Fruit fly (Drosophila melanogaster): Measurements from ENCODE around the gene CG31678.
A peak's percentile ranks its signal among the peaks of the same experiment; 100 is the strongest.

The CG31678 gene

DNA sequence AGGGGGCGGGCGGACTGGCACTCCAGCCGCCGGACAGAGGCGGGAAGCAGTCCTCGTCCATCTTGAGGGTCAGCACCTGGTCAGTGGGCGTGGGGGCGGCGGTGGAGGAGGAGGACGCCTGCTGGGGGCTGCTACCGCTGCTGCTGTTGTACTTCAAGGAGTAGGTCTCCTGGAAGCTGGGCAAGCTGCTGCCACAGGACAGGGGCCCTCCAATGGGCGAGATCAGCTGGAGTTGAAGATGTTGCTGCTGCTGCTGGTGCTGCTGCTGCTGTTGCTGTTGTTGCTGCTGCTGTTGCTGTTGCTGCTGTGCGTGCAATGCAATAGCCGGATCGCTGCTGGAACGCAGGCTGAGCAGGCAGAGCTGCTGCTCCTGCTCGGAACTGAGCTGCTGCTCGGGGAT, 13.0 kb upstream of the CG31678 start:
- no peak for TF ChIP-seq achi (GFP tag; optimal IDR thresholded peaks at IDR 0.05)
- TF ChIP-seq CG7368 (GFP tag; optimal IDR thresholded peaks at IDR 0.05), result no peak
- no peak for TF ChIP-seq CG8119 (GFP tag; IDR thresholded peaks at IDR 0.05)
- TF ChIP-seq CG6163 (GFP tag; IDR thresholded peaks at IDR 0.05), result no peak
- TF ChIP-seq Ets96B (tag; optimal IDR thresholded peaks at IDR 0.05), result no peak

DNA sequence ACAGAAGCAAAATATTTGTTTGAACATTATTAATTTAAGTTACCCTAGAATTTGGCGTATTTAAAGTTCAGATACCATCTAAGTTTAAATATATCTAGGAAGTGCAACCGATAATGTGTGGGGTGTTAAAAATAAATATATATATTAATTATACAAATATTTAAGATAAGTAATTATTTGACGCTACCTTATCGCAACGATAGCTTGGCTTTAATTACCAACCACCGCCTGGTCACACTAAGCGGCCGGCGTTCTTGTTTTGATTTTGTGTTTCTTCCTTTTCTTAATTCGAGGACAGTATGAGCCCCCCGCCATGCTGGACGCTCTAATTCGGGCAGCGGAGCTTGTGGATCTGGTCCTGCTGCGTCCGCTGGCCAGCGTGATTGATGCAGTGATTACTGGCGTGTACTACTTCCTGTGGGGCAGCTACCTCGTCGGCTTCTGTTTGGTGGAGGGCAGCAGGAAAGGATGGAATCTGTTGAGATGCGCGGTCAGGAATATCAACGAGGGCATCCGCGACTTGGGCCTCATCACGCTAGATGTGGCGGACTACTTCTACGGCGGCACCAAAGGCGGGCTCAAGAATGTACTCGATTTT, 6.5 kb upstream of the CG31678 start, which contains the start of gene CG2617:
CG2617 (plus strand) TSS at position 233 of the 598 bp plus-strand sequence.
- TF ChIP-seq ss (GFP tag; optimal IDR thresholded peaks at IDR 0.05), result no peak
- TF ChIP-seq CG10631 (GFP tag; optimal IDR thresholded peaks at IDR 0.05), result no peak
- no peak for TF ChIP-seq CG6792 (GFP tag; optimal IDR thresholded peaks at IDR 0.05)
- no peak for TF ChIP-seq salr (GFP tag; optimal IDR thresholded peaks at IDR 0.05)
- peak; percentile 38 for TF ChIP-seq Eip78C (GFP tag)
- no peak for TF ChIP-seq CG8632 (GFP tag; optimal IDR thresholded peaks at IDR 0.05)

DNA sequence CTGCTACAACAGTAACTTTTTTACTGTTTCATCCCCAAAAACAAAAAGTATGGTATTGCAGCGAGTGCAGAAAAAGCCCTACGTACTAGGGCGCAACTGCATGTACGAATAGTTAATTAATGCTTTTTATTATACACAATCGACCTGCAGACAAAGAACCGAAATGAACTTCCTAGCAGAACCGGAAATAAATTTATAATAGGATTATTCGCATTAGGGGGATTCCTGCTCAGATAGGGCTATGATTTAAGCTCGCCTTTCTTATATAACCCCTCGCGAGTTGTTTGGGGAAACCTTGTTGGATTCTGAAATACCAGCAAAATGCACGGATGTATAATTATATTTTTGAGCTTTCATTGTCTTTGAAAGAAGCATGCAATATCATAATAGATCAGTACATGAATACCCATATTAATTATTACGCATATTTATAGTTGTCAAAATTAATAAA, 5.9 kb upstream of the CG31678 start, which contains the start of gene Cen:
Cen (minus strand) TSS at position 199 of the 451 bp plus-strand sequence.
- no peak for TF ChIP-seq CG1621 (tag; optimal IDR thresholded peaks at IDR 0.05)
- TF ChIP-seq CG11294 (GFP tag; IDR thresholded peaks at IDR 0.05), result no peak
- TF ChIP-seq CG8119 (GFP tag; IDR thresholded peaks at IDR 0.05), result no peak; the same call in 2 of the 3 replicates
- peak; percentile 27 for TF ChIP-seq fd59A (GFP tag; optimal IDR thresholded peaks at IDR 0.05)
- peak; percentile 77 for TF ChIP-seq lz (GFP tag; optimal IDR thresholded peaks at IDR 0.05)
- TF ChIP-seq Ets21C (GFP tag; optimal IDR thresholded peaks at IDR 0.05), result peak; percentile 62
- peak; percentile 22 for TF ChIP-seq Lpt (GFP tag; optimal IDR thresholded peaks at IDR 0.05)
- peak; percentile 58 for TF ChIP-seq CG11902 (GFP tag; optimal IDR thresholded peaks at IDR 0.05)
- TF ChIP-seq Sox14 (GFP tag; optimal IDR thresholded peaks at IDR 0.05), result peak; percentile 84
- TF ChIP-seq vri (GFP tag; optimal IDR thresholded peaks at IDR 0.05), result no peak
- TF ChIP-seq Sox102F (GFP tag; optimal IDR thresholded peaks at IDR 0.05), result no peak
- TF ChIP-seq esn (GFP tag; optimal IDR thresholded peaks at IDR 0.05), result peak; percentile 78
- TF ChIP-seq fd85E (GFP tag; optimal IDR thresholded peaks at IDR 0.05), result no peak
- peak; percentile 81 for TF ChIP-seq OdsH (GFP tag; optimal IDR thresholded peaks at IDR 0.05)
- no peak for TF ChIP-seq CG4318 (GFP tag; optimal IDR thresholded peaks at IDR 0.05)
- peak; percentile 80 for TF ChIP-seq Hr39 (GFP tag; optimal IDR thresholded peaks at IDR 0.05)
- TF ChIP-seq CG15336 (GFP tag; IDR thresholded peaks at IDR 0.05), result peak; percentile 74
- TF ChIP-seq Eip78C (GFP tag), result peak; percentile 93
- TF ChIP-seq eg (GFP tag; IDR thresholded peaks at IDR 0.05), result no peak; the same call in 2 of the 3 replicates
- peak; percentile 82 for TF ChIP-seq CG6163 (GFP tag; IDR thresholded peaks at IDR 0.05)
- no peak for TF ChIP-seq dsx (GFP tag; optimal IDR thresholded peaks at IDR 0.05; ENCODE audit: poor library complexity, severe bottlenecking)
- no peak for TF ChIP-seq CG32006 (GFP tag; optimal IDR thresholded peaks at IDR 0.05)
- TF ChIP-seq CG10669 (GFP tag; optimal IDR thresholded peaks at IDR 0.05), result no peak
- TF ChIP-seq dac (GFP tag; optimal IDR thresholded peaks at IDR 0.05), result no peak
- no peak for TF ChIP-seq Smox (GFP tag; optimal IDR thresholded peaks at IDR 0.05)
- TF ChIP-seq CG31627 (GFP tag; optimal IDR thresholded peaks at IDR 0.05), result peak; percentile 83
- TF ChIP-seq topi (GFP tag; optimal IDR thresholded peaks at IDR 0.05), result peak; percentile 72
- no peak for TF ChIP-seq CG7368 (GFP tag; optimal IDR thresholded peaks at IDR 0.05)
- TF ChIP-seq CG3919 (GFP tag; optimal IDR thresholded peaks at IDR 0.05), result peak; percentile 78
- TF ChIP-seq CG6808 (GFP tag; optimal IDR thresholded peaks at IDR 0.05), result peak; percentile 2
- peak; percentile 72 for TF ChIP-seq acj6 (GFP tag; optimal IDR thresholded peaks at IDR 0.05)
- peak; percentile 85 for TF ChIP-seq svp (GFP tag)
- no peak for TF ChIP-seq net (GFP tag; optimal IDR thresholded peaks at IDR 0.05)
- no peak for TF ChIP-seq spab (GFP tag; optimal IDR thresholded peaks at IDR 0.05)
- TF ChIP-seq pdm3 (GFP tag; optimal IDR thresholded peaks at IDR 0.05), result peak; percentile 81
- peak; percentile 88 for TF ChIP-seq Hr4 (GFP tag; optimal IDR thresholded peaks at IDR 0.05)
- peak; percentile 54 for TF ChIP-seq CG8319 (GFP tag; optimal IDR thresholded peaks at IDR 0.05)
- peak; percentile 64 for TF ChIP-seq Ets96B (tag; optimal IDR thresholded peaks at IDR 0.05)
- peak; percentile 28 for TF ChIP-seq CG11762 (GFP tag; optimal IDR thresholded peaks at IDR 0.05; ENCODE audit: insufficient read depth)
- peak; percentile 43 to 58 for TF ChIP-seq ss (GFP tag; optimal IDR thresholded peaks at IDR 0.05)
- TF ChIP-seq cyc (GFP tag; optimal IDR thresholded peaks at IDR 0.05), result peak; percentile 72
- peak; percentile 79 for TF ChIP-seq CG10631 (GFP tag; optimal IDR thresholded peaks at IDR 0.05)

Measured in whole organism, prepupa.